Worm (Caenorhabditis elegans) whole organism, young adult: ENCODE results near the gene ctps-1.
A peak's percentile ranks its signal among the peaks of the same experiment; 100 is the strongest.

Experiments used
- B0336.3 ChIP-seq: fragments of 200-800 bp; sonication (Bioruptor generic); IDR thresholded peaks from 2 replicates; pipeline ENCODE4 v1.3.6; 2022; ENCODE audit warnings: missing genetic modification characterization, missing compliant biosample characterization
- F37B4.10 ChIP-seq: fragments of 200-800 bp; sonication (Bioruptor generic); IDR thresholded peaks from 2 replicates; pipeline ENCODE4 v1.3.6; 2022; ENCODE audit warnings: missing genetic modification characterization, missing compliant biosample characterization
- F49E8.2 ChIP-seq: sonication (generic microtip); optimal IDR thresholded peaks from 3 replicates; lab custom pipeline; 2017; ENCODE audit warnings: missing genetic modification characterization, mild to moderate bottlenecking, missing compliant biosample characterization, antibody characterized with exemption, moderate library complexity; ENCODE audit not compliant: insufficient read depth
- F52B5.7 ChIP-seq: sonication (generic microtip); optimal IDR thresholded peaks from 2 replicates; lab custom pipeline; 2016; ENCODE audit warnings: mild to moderate bottlenecking, missing genetic modification characterization, missing compliant biosample characterization
- K11D2.4 ChIP-seq: fragments of 200-800 bp; sonication (Bioruptor generic); IDR thresholded peaks from 2 replicates; pipeline ENCODE4 v1.3.6; 2022; ENCODE audit warnings: missing genetic modification reagents, missing genetic modification characterization, missing compliant biosample characterization
- K12H6.12 ChIP-seq: fragments of 200-800 bp; sonication (Bioruptor generic); optimal IDR thresholded peaks from 2 replicates; lab custom pipeline; 2018; ENCODE audit warnings: mild to moderate bottlenecking, missing genetic modification characterization, missing compliant biosample characterization
- T07F8.4 ChIP-seq: sonication (generic microtip); optimal IDR thresholded peaks from 2 replicates; lab custom pipeline; 2016; ENCODE audit warnings: mild to moderate bottlenecking, missing genetic modification characterization, moderate library complexity, missing compliant biosample characterization
- Y95B8A.8 ChIP-seq: fragments of 200-800 bp; sonication (Bioruptor generic); IDR thresholded peaks from 2 replicates; pipeline ENCODE4 v1.3.6; 2022; ENCODE audit warnings: missing genetic modification reagents, missing genetic modification characterization, missing compliant biosample characterization
- ZK185.1 ChIP-seq: sonication (generic microtip); optimal IDR thresholded peaks from 2 replicates; lab custom pipeline; 2016; ENCODE audit warnings: mild to moderate bottlenecking, missing genetic modification characterization, missing compliant biosample characterization; ENCODE audit not compliant: poor library complexity, severe bottlenecking
- akir-1 ChIP-seq: fragments of 200-800 bp; sonication (Bioruptor generic); optimal IDR thresholded peaks from 2 replicates; lab custom pipeline; 2018; ENCODE audit warnings: mild to moderate bottlenecking, missing genetic modification characterization, moderate library complexity, missing compliant biosample characterization
- ama-1 ChIP-seq, 3 experiments: fragments of 150-350 bp in 1 of 3; sonication (generic microtip) in 2 of 3; optimal IDR thresholded peaks; 2 replicates each; lab custom pipeline; 2014 to 2018; ENCODE audit warnings: missing biosample characterization in 2 of 3, missing genetic modification characterization in 2 of 3, missing genetic modification reagents in 2 of 3
- atf-7 ChIP-seq: sonication (generic microtip); optimal IDR thresholded peaks from 2 replicates; lab custom pipeline; 2017; ENCODE audit warnings: mild to moderate bottlenecking, missing genetic modification characterization, missing compliant biosample characterization
- athp-1 ChIP-seq: sonication (generic microtip); optimal IDR thresholded peaks from 2 replicates; lab custom pipeline; 2017; ENCODE audit warnings: mild to moderate bottlenecking, missing genetic modification characterization, missing compliant biosample characterization
- attf-5 ChIP-seq: fragments of 200-800 bp; sonication (Bioruptor generic); optimal IDR thresholded peaks from 2 replicates; lab custom pipeline; 2018; ENCODE audit warnings: mild to moderate bottlenecking, missing genetic modification characterization, missing compliant biosample characterization
- die-1 ChIP-seq: sonication (generic microtip); optimal IDR thresholded peaks from 2 replicates; lab custom pipeline; 2016; ENCODE audit warnings: missing genotype, mild to moderate bottlenecking, missing genetic modification characterization, missing compliant biosample characterization
- ets-4 ChIP-seq: fragments of 200-800 bp; sonication (Bioruptor generic); optimal IDR thresholded peaks from 2 replicates; lab custom pipeline; 2018; ENCODE audit warnings: mild to moderate bottlenecking, missing genetic modification characterization, missing compliant biosample characterization
- gei-17 ChIP-seq: fragments of 200-800 bp; sonication (Bioruptor generic); optimal IDR thresholded peaks from 2 replicates; lab custom pipeline; 2018; ENCODE audit warnings: mild to moderate bottlenecking, missing genetic modification characterization, missing compliant biosample characterization
- hlh-12 ChIP-seq: sonication (generic microtip); optimal IDR thresholded peaks from 2 replicates; lab custom pipeline; 2016; ENCODE audit warnings: missing genetic modification characterization, missing compliant biosample characterization
- hrde-1 ChIP-seq: sonication (generic microtip); optimal IDR thresholded peaks from 2 replicates; lab custom pipeline; 2016; ENCODE audit warnings: missing genetic modification characterization, mild to moderate bottlenecking, missing compliant biosample characterization, moderate library complexity, missing genotype, missing genetic modification reagents, borderline replicate concordance
- lin-54 ChIP-seq: fragments of 200-800 bp; sonication (Bioruptor generic); optimal IDR thresholded peaks from 2 replicates; lab custom pipeline; 2018; ENCODE audit warnings: mild to moderate bottlenecking, missing genetic modification characterization, missing compliant biosample characterization
- lir-1 ChIP-seq: fragments of 200-800 bp; sonication (Bioruptor generic); conservative IDR thresholded peaks from 2 replicates; pipeline ENCODE4 v1.3.6; 2022; ENCODE audit warnings: missing genetic modification reagents, missing genetic modification characterization, missing compliant biosample characterization
- lsl-1 ChIP-seq: fragments of 200-800 bp; sonication (Bioruptor generic); optimal IDR thresholded peaks from 2 replicates; lab custom pipeline; 2018; ENCODE audit warnings: mild to moderate bottlenecking, missing genetic modification characterization, moderate library complexity, missing compliant biosample characterization
- lsy-27 ChIP-seq: sonication (generic microtip); optimal IDR thresholded peaks from 2 replicates; lab custom pipeline; 2017; ENCODE audit warnings: missing genetic modification characterization, mild to moderate bottlenecking, missing compliant biosample characterization, antibody characterized with exemption, missing genotype, borderline replicate concordance; ENCODE audit not compliant: insufficient read depth
- madf-10 ChIP-seq: sonication (generic microtip); optimal IDR thresholded peaks from 2 replicates; lab custom pipeline; 2016; ENCODE audit warnings: mild to moderate bottlenecking, missing genetic modification characterization, missing compliant biosample characterization
- madf-3 ChIP-seq: fragments of 200-800 bp; sonication (Bioruptor generic); IDR thresholded peaks from 2 replicates; pipeline ENCODE4 v1.3.6; 2022; ENCODE audit warnings: missing genetic modification reagents, missing genetic modification characterization, missing compliant biosample characterization
- madf-8 ChIP-seq: fragments of 200-800 bp; sonication (Bioruptor generic); conservative IDR thresholded peaks from 2 replicates; pipeline ENCODE4 v1.3.6; 2022; ENCODE audit warnings: missing genetic modification reagents, missing genetic modification characterization, missing compliant biosample characterization
- nfyb-1 ChIP-seq: fragments of 200-800 bp; sonication (Bioruptor generic); IDR thresholded peaks from 2 replicates; pipeline ENCODE4 v1.3.6; 2022; ENCODE audit warnings: missing genetic modification reagents, missing genetic modification characterization, missing compliant biosample characterization
- nhr-27 ChIP-seq: fragments of 200-800 bp; sonication (Bioruptor generic); optimal IDR thresholded peaks from 2 replicates; lab custom pipeline; 2018; ENCODE audit warnings: mild to moderate bottlenecking, missing genetic modification characterization, moderate library complexity, missing compliant biosample characterization
- pha-4 ChIP-seq: fragments of 150-350 bp; sonication (generic microtip); optimal IDR thresholded peaks from 2 replicates; lab custom pipeline; 2014; ENCODE audit warnings: missing biosample characterization, missing genetic modification reagents, missing genetic modification characterization
- rcor-1 ChIP-seq: fragments of 200-800 bp; sonication (Bioruptor generic); IDR thresholded peaks from 2 replicates; pipeline ENCODE4 v1.3.6; 2022; ENCODE audit warnings: missing genetic modification reagents, missing genetic modification characterization, missing compliant biosample characterization
- rec-8 ChIP-seq, 2 experiments: sonication (generic microtip); optimal IDR thresholded peaks; 2 replicates each; lab custom pipeline; 2016; ENCODE audit warnings: mild to moderate bottlenecking in 2 of 2, missing genetic modification characterization in 2 of 2, missing genetic modification reagents in 2 of 2, missing genotype in 2 of 2, missing biosample characterization in 1 of 2, missing compliant biosample characterization in 1 of 2, moderate library complexity in 1 of 2
- repo-1 ChIP-seq: sonication (generic microtip); optimal IDR thresholded peaks from 2 replicates; lab custom pipeline; 2017; ENCODE audit warnings: mild to moderate bottlenecking, missing genetic modification characterization, missing compliant biosample characterization
- snpc-1.3 ChIP-seq: sonication (generic microtip); optimal IDR thresholded peaks from 2 replicates; lab custom pipeline; 2017; ENCODE audit warnings: missing genetic modification characterization, mild to moderate bottlenecking, missing compliant biosample characterization, antibody characterized with exemption, moderate library complexity, missing genotype, missing genetic modification reagents; ENCODE audit not compliant: insufficient read depth
- sptf-2 ChIP-seq: fragments of 200-800 bp; sonication (Bioruptor generic); optimal IDR thresholded peaks from 2 replicates; lab custom pipeline; 2018; ENCODE audit warnings: mild to moderate bottlenecking, missing genetic modification characterization, missing compliant biosample characterization
- tlf-1 ChIP-seq: fragments of 200-800 bp; sonication (Bioruptor generic); optimal IDR thresholded peaks from 2 replicates; lab custom pipeline; 2018; ENCODE audit warnings: mild to moderate bottlenecking, missing genetic modification characterization, missing compliant biosample characterization
- zfh-2 ChIP-seq: fragments of 200-800 bp; sonication (Bioruptor generic); conservative IDR thresholded peaks from 2 replicates; pipeline ENCODE4 v1.3.6; 2022; ENCODE audit warnings: missing genetic modification reagents, missing genetic modification characterization, missing compliant biosample characterization
- ztf-18 ChIP-seq: sonication (generic microtip); optimal IDR thresholded peaks from 2 replicates; lab custom pipeline; 2016; ENCODE audit warnings: missing genotype, mild to moderate bottlenecking, missing genetic modification characterization, missing compliant biosample characterization
- ztf-22 ChIP-seq: fragments of 200-800 bp; sonication (Bioruptor generic); optimal IDR thresholded peaks from 2 replicates; lab custom pipeline; 2018; ENCODE audit warnings: mild to moderate bottlenecking, missing genetic modification characterization, moderate library complexity, missing compliant biosample characterization

ctps-1 gene

ce11 chrV:16821270-16821737, 26.6 kb downstream of the ctps-1 start, which contains the start of gene T20B3.14:
Gene T20B3.14 (minus strand): TSS chrV:16821320.
- no peak for TF ChIP-seq madf-8 (GFP tag; lab: Robert Waterston, UW)
- 0 out of 2 replicates have a peak, but pooled peaks have one; percentile 89 for TF ChIP-seq F37B4.10 (GFP tag; lab: Robert Waterston, UW)

ce11 chrV:16827485-16827884, 32.8 kb downstream of the ctps-1 start, which contains the start of gene srh-216:
Gene srh-216 (minus strand): TSS chrV:16827585.
- TF ChIP-seq nfyb-1 (GFP tag; lab: Robert Waterston, UW) (no peak), ztf-18 (no peak), gei-17 (GFP tag; lab: Kevin White, UChicago) (no peak), lin-54 (GFP tag; lab: Kevin White, UChicago) (no peak), rcor-1 (GFP tag; lab: Robert Waterston, UW) (no peak), hlh-12 (no peak), F52B5.7 (no peak), hrde-1 (tag; lab: Kevin White, UChicago) (no peak), Y95B8A.8 (GFP tag; lab: Robert Waterston, UW) (no peak), attf-5 (GFP tag; lab: Kevin White, UChicago) (no peak), die-1 (no peak), lir-1 (GFP tag; lab: Robert Waterston, UW) (no peak), ets-4 (GFP tag; lab: Kevin White, UChicago) (no peak), T07F8.4 (tag; lab: Kevin White, UChicago) (no peak), madf-8 (GFP tag; lab: Robert Waterston, UW) (no peak), ztf-22 (GFP tag; lab: Kevin White, UChicago) (no peak), B0336.3 (GFP tag; lab: Robert Waterston, UW) (no peak), akir-1 (GFP tag; lab: Kevin White, UChicago) (no peak), nhr-27 (no peak)
- TF ChIP-seq, all 124 proteins: peak for 0

ce11 chrV:16829396-16829795, 34.7 kb downstream of the ctps-1 start, which contains the start of gene srh-214:
Gene srh-214 (minus strand): TSS chrV:16829755.
- no peak for TF ChIP-seq athp-1 (tag; lab: Kevin White, UChicago)
- TF ChIP-seq atf-7 (tag; lab: Kevin White, UChicago) = no peak
- TF ChIP-seq madf-10 (tag; lab: Kevin White, UChicago) = no peak
- TF ChIP-seq pha-4 = no peak
- TF ChIP-seq repo-1 (tag; lab: Kevin White, UChicago) = no peak
- TF ChIP-seq K12H6.12 (tag; lab: Kevin White, UChicago) = no peak
- TF ChIP-seq, all 124 proteins: peak for 0

- TF ChIP-seq sptf-2 (GFP tag; lab: Kevin White, UChicago) = no peak
- no peak for TF ChIP-seq attf-5 (GFP tag; lab: Kevin White, UChicago)
- no peak for TF ChIP-seq lsy-27 (tag; lab: Kevin White, UChicago)
- TF ChIP-seq K11D2.4 (GFP tag; lab: Robert Waterston, UW) = no peak
- TF ChIP-seq die-1 = no peak
- TF ChIP-seq lir-1 (GFP tag; lab: Robert Waterston, UW) = no peak
- no peak for TF ChIP-seq ama-1 (optimal IDR thresholded peaks at IDR 0.05; lab: Kevin White, UChicago)
- no peak for TF ChIP-seq ama-1 (GFP tag; optimal IDR thresholded peaks at IDR 0.05; lab: Kevin White, UChicago)
- TF ChIP-seq snpc-1.3 = no peak
- no peak for TF ChIP-seq nhr-27
- no peak for TF ChIP-seq lsl-1 (GFP tag; lab: Kevin White, UChicago)
- no peak for TF ChIP-seq rcor-1 (GFP tag; lab: Robert Waterston, UW)
- TF ChIP-seq madf-3 = no peak
- TF ChIP-seq akir-1 (GFP tag; lab: Kevin White, UChicago) = no peak
- TF ChIP-seq tlf-1 = no peak
- TF ChIP-seq rec-8 (tag; optimal IDR thresholded peaks at IDR 0.05; lab: Kevin White, UChicago) = no peak
- no peak for TF ChIP-seq ZK185.1 (tag; lab: Kevin White, UChicago)
- no peak for TF ChIP-seq F49E8.2 (tag; lab: Kevin White, UChicago)
- TF ChIP-seq zfh-2 (GFP tag; lab: Robert Waterston, UW) = no peak
- TF ChIP-seq, all 124 proteins: peak for 0
These were observed 36.6 kb downstream of the ctps-1 start for ce11 chrV:16831310-16831709.
